Worm (Caenorhabditis elegans): Measurements from ENCODE around the gene nas-31.

DNA sequence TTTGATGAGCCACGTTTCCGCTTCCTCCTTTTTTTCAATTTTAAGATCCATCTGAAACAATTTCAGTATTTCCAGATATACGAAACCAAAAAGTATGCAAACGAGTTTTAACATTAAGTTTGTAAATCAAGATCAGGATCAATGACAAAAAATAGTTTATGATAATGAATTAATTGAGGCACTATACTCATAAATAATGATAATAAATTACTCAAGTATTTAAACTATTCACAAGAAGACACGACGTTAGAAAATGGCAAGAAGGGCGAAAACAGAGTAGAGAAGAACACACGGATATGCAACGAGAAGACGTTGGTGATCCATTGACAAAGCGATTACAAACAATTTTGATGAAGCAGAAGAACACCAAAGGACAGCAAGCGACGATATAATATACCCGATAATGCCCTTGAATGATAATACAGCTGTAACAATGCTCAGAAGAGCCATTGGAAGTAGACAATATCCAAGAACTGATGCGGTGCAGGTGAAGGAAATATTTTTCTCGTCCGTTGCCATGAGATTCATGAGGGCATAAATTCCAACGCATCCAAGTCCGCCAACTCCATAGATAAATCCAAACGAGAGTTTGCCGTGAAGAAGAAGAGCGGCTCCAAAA, 28.0 kb downstream of the nas-31 start, which contains the start of gene F32D8.4:
- no peak for TF ChIP-seq zag-1 (tag; optimal IDR thresholded peaks at IDR 0.05)
- TF ChIP-seq pha-4 (tag; optimal IDR thresholded peaks at IDR 0.05), result no peak
- no peak for TF ChIP-seq mdl-1 (tag; optimal IDR thresholded peaks at IDR 0.05)
- TF ChIP-seq tbx-2 (tag; optimal IDR thresholded peaks at IDR 0.05), result no peak
- no peak for TF ChIP-seq snpc-4 (tag; optimal IDR thresholded peaks at IDR 0.05)
- no peak for TF ChIP-seq fkh-10 (GFP tag; optimal IDR thresholded peaks at IDR 0.05)
- no peak for TF ChIP-seq nhr-11 (tag; optimal IDR thresholded peaks at IDR 0.05)
- no peak for TF ChIP-seq ceh-82 (tag; optimal IDR thresholded peaks at IDR 0.05)
